Worm (Caenorhabditis elegans) whole organism, young adult: Measurements from ENCODE around the gene F13E6.1.

Experiments
- F49E8.2 ChIP-seq: sonication (generic microtip); optimal IDR thresholded peaks from 3 replicates; lab custom pipeline; 2017; ENCODE audit warnings: missing genetic modification characterization, mild to moderate bottlenecking, missing compliant biosample characterization, antibody characterized with exemption, moderate library complexity; ENCODE audit not compliant: insufficient read depth
- T26A5.8 ChIP-seq: sonication (generic microtip); optimal IDR thresholded peaks from 2 replicates; lab custom pipeline; 2016; ENCODE audit warnings: missing genetic modification characterization, missing compliant biosample characterization
- attf-6 ChIP-seq: fragments of 200-800 bp; sonication (Bioruptor generic); IDR thresholded peaks from 2 replicates; pipeline ENCODE4 v1.3.6; 2022; ENCODE audit warnings: missing genetic modification reagents, missing genetic modification characterization, missing compliant biosample characterization
- cebp-1 ChIP-seq, 2 experiments: fragments of 200-800 bp in 1 of 2; sonication (Bioruptor generic) in 1 of 2; sonication (generic microtip) in 1 of 2; IDR thresholded peaks in 1 of 2; optimal IDR thresholded peaks in 1 of 2; 2 replicates each; pipeline versions ENCODE4 v1.3.6 to Lab custom; 2017 to 2022; ENCODE audit warnings: missing compliant biosample characterization in 2 of 2, missing genetic modification characterization in 2 of 2, mild to moderate bottlenecking in 1 of 2, missing genetic modification reagents in 1 of 2, moderate library complexity in 1 of 2
- him-1 ChIP-seq: sonication (generic microtip); optimal IDR thresholded peaks from 2 replicates; lab custom pipeline; 2016; ENCODE audit warnings: missing genotype, missing genetic modification reagents, missing genetic modification characterization, missing compliant biosample characterization
- hsf-1 ChIP-seq: fragments of 200-800 bp; sonication (Bioruptor generic); IDR thresholded peaks from 2 replicates; pipeline ENCODE4 v1.3.6; 2022; ENCODE audit warnings: missing genetic modification reagents, missing genetic modification characterization, missing compliant biosample characterization
- unc-130 ChIP-seq: sonication (generic microtip); optimal IDR thresholded peaks from 2 replicates; lab custom pipeline; 2016; ENCODE audit warnings: missing genetic modification reagents, missing genetic modification characterization, missing compliant biosample characterization

DNA sequence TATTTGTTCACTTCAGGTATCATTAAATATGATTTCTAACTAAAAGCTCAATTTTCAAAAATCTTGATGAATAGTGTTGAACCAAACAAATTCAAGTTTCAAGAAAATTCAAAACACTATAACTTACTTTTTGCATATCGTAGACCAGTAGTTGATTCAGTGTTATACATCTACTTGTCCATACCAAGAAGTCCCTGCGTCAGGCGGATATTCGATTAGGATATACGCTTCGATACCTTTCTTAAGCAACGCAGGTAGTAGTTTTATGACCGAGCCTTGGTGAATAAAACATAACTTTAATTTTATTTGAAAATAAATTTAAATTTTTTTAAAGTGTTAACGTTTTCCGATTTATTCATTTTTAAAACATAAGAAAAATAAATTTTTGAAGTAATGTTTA, 1.5 kb downstream of the F13E6.1 start:
- no peak for TF ChIP-seq him-1 (tag; lab: Kevin White, UChicago)
- TF ChIP-seq T26A5.8 = no peak
- TF ChIP-seq F49E8.2 = no peak
- no peak for TF ChIP-seq hsf-1 (GFP tag; lab: Robert Waterston, UW)
- TF ChIP-seq cebp-1 (GFP tag; IDR thresholded peaks at IDR 0.05; lab: Robert Waterston, UW) = no peak
- no peak for TF ChIP-seq cebp-1 (tag; optimal IDR thresholded peaks at IDR 0.05; lab: Kevin White, UChicago)
- no peak for TF ChIP-seq unc-130 (GFP tag; lab: Kevin White, UChicago)
- TF ChIP-seq attf-6 = no peak
